Worm (Caenorhabditis elegans): Measurements from ENCODE around the gene F20A1.4.

ce11 chrV:7051133-7051765, 29.6 kb upstream of the F20A1.4 start, which contains the start of the genes tofu-2 and spig-1:
- TF ChIP-seq unc-39 (tag; optimal IDR thresholded peaks at IDR 0.05) = no peak
- no peak for TF ChIP-seq ZK546.5 (tag; optimal IDR thresholded peaks at IDR 0.05)
- no peak for TF ChIP-seq nhr-102 (tag; optimal IDR thresholded peaks at IDR 0.05)
- no peak for TF ChIP-seq nhr-237 (tag; optimal IDR thresholded peaks at IDR 0.05)
- no peak for TF ChIP-seq hlh-11 (tag; optimal IDR thresholded peaks at IDR 0.05)
- TF ChIP-seq ceh-82 (tag; optimal IDR thresholded peaks at IDR 0.05) = no peak
- TF ChIP-seq unc-130 (GFP tag; optimal IDR thresholded peaks at IDR 0.05) = no peak
- no peak for TF ChIP-seq lin-39 (tag; optimal IDR thresholded peaks at IDR 0.05)
- no peak for TF ChIP-seq lin-13 (GFP tag; optimal IDR thresholded peaks at IDR 0.05)
- TF ChIP-seq snpc-4 (tag; optimal IDR thresholded peaks at IDR 0.05) = no peak
- TF ChIP-seq nhr-25 (tag; optimal IDR thresholded peaks at IDR 0.05; ENCODE audit: borderline replicate concordance, insufficient read depth) = no peak
- TF ChIP-seq pha-4 (GFP tag; IDR thresholded peaks at IDR 0.05) = no peak
- no peak for TF ChIP-seq pha-4 (tag; optimal IDR thresholded peaks at IDR 0.05)

All from whole organism, L4 larva.